Fruit fly (Drosophila melanogaster): ENCODE measurements around the gene comm3.

The comm3 gene

dm6 chr3L:15675111-15675510 lies 27.5 kb upstream of the comm3 start (continued):
- TF ChIP-seq CG34224 (GFP tag; IDR thresholded peaks at IDR 0.05; ENCODE audit: partially characterized antibody) (no peak), stc (GFP tag; IDR thresholded peaks at IDR 0.05) (no peak), HLH3B (GFP tag; IDR thresholded peaks at IDR 0.05) (peak; percentile 38; the same call in 1 of the 2 replicates), tio (GFP tag; optimal IDR thresholded peaks at IDR 0.05) (peak; percentile 48), disco-r (GFP tag; optimal IDR thresholded peaks at IDR 0.05) (peak; percentile 13), CG17802 (tag; optimal IDR thresholded peaks at IDR 0.05) (peak; percentile 52), psq (GFP tag; optimal IDR thresholded peaks at IDR 0.05) (no peak), gsb (GFP tag; IDR thresholded peaks at IDR 0.05) (no peak), CG15073 (GFP tag; optimal IDR thresholded peaks at IDR 0.05) (peak; percentile 31), CG2202 (tag; optimal IDR thresholded peaks at IDR 0.05) (peak; percentile 85), CG10462 (GFP tag; optimal IDR thresholded peaks at IDR 0.05) (peak; percentile 57), CG10274 (GFP tag; optimal IDR thresholded peaks at IDR 0.05) (no peak), bbx (GFP tag; IDR thresholded peaks at IDR 0.05; ENCODE audit: partially characterized antibody) (no peak), CG11560 (tag; IDR thresholded peaks at IDR 0.05) (no peak), HLH54F (GFP tag; optimal IDR thresholded peaks at IDR 0.05) (no peak), fd102C (GFP tag; optimal IDR thresholded peaks at IDR 0.05) (no peak), CG6683 (GFP tag; optimal IDR thresholded peaks at IDR 0.05) (no peak), CG16815 (GFP tag; optimal IDR thresholded peaks at IDR 0.05) (peak; percentile 82), Nf-YB (GFP tag; optimal IDR thresholded peaks at IDR 0.05) (peak; percentile 45), Pdp1 (GFP tag; optimal IDR thresholded peaks at IDR 0.05) (peak; percentile 59 to 71), lbe (GFP tag; optimal IDR thresholded peaks at IDR 0.05) (no peak), CG1233 (GFP tag; optimal IDR thresholded peaks at IDR 0.05) (peak; percentile 61), CG4820 (GFP tag; optimal IDR thresholded peaks at IDR 0.05) (peak; percentile 75), ems (GFP tag; optimal IDR thresholded peaks at IDR 0.05) (peak; percentile 28), seq (GFP tag; IDR thresholded peaks at IDR 0.05) (no peak), CG17186 (GFP tag; optimal IDR thresholded peaks at IDR 0.05) (peak; percentile 62), ranshi (GFP tag; IDR thresholded peaks at IDR 0.05) (peak; percentile 12; the same call in 1 of the 2 replicates), Lhr (GFP tag; optimal IDR thresholded peaks at IDR 0.05) (peak; percentile 45), CG30403 (GFP tag; optimal IDR thresholded peaks at IDR 0.05) (peak; percentile 65), CG3995 (GFP tag; optimal IDR thresholded peaks at IDR 0.05) (no peak), Bteb2 (GFP tag; optimal IDR thresholded peaks at IDR 0.05) (peak; percentile 4), CG43689 (GFP tag; IDR thresholded peaks at IDR 0.05) (no peak), HmgZ (tag; optimal IDR thresholded peaks at IDR 0.05) (no peak), mam (GFP tag; optimal IDR thresholded peaks at IDR 0.05) (peak; percentile 11), Fer2 (tag; optimal IDR thresholded peaks at IDR 0.05) (no peak), CG2875 (GFP tag; optimal IDR thresholded peaks at IDR 0.05) (peak; percentile 74), cwo (GFP tag; optimal IDR thresholded peaks at IDR 0.05) (no peak), CHES-1-like (GFP tag; optimal IDR thresholded peaks at IDR 0.05) (peak; percentile 30), hbn (GFP tag; IDR thresholded peaks at IDR 0.05; ENCODE audit: partially characterized antibody) (no peak), CG17361 (GFP tag; IDR thresholded peaks at IDR 0.05) (peak; percentile 81), H2.0 (GFP tag; IDR thresholded peaks at IDR 0.05) (peak; percentile 30; the same call in 1 of the 2 replicates), Nf-YC (tag; optimal IDR thresholded peaks at IDR 0.05) (no peak), CoRest (tag; optimal IDR thresholded peaks at IDR 0.05) (peak; percentile 71), Fer1 (GFP tag; optimal IDR thresholded peaks at IDR 0.05) (no peak), nom (GFP tag; optimal IDR thresholded peaks at IDR 0.05) (no peak), CG4282 (GFP tag; optimal IDR thresholded peaks at IDR 0.05) (no peak), Spps (tag; optimal IDR thresholded peaks at IDR 0.05) (peak; percentile 86), Gsc (GFP tag; IDR thresholded peaks at IDR 0.05) (peak; percentile 50; the same call in 1 of the 2 replicates), klu (GFP tag; IDR thresholded peaks at IDR 0.05) (no peak), chm (GFP tag; IDR thresholded peaks at IDR 0.05) (peak; percentile 74; the same call in 1 of the 2 replicates), CG17912 (GFP tag; optimal IDR thresholded peaks at IDR 0.05) (no peak)
